Fruit fly (Drosophila melanogaster) whole organism: ENCODE results near the gene CG31798.
A peak's percentile ranks its signal among the peaks of the same experiment; 100 is the strongest.

Experiments
- CG8478 ChIP-seq: fragments of >200 bp; optimal IDR thresholded peaks from 2 replicates; lab custom pipeline; 2018; ENCODE audit warnings: inconsistent platforms
- Dll ChIP-seq: fragments of >200 bp; optimal IDR thresholded peaks from 2 replicates; lab custom pipeline; 2017
- EcR ChIP-seq, 2 experiments: fragments of >200 bp; optimal IDR thresholded peaks; 2 replicates each; lab custom pipeline; 2017; ENCODE audit warnings: missing biosample characterization in 2 of 2, missing genetic modification characterization in 2 of 2, missing genetic modification reagents in 2 of 2
- pan ChIP-seq: fragments of >200 bp; optimal IDR thresholded peaks from 2 replicates; lab custom pipeline; 2017
- psq ChIP-seq: fragments of >200 bp; optimal IDR thresholded peaks from 2 replicates; lab custom pipeline; 2017
- usp ChIP-seq: fragments of >200 bp; optimal IDR thresholded peaks from 2 replicates; lab custom pipeline; 2017; ENCODE audit warnings: missing biosample characterization, missing genetic modification characterization, mixed read lengths

Gene CG31798

DNA sequence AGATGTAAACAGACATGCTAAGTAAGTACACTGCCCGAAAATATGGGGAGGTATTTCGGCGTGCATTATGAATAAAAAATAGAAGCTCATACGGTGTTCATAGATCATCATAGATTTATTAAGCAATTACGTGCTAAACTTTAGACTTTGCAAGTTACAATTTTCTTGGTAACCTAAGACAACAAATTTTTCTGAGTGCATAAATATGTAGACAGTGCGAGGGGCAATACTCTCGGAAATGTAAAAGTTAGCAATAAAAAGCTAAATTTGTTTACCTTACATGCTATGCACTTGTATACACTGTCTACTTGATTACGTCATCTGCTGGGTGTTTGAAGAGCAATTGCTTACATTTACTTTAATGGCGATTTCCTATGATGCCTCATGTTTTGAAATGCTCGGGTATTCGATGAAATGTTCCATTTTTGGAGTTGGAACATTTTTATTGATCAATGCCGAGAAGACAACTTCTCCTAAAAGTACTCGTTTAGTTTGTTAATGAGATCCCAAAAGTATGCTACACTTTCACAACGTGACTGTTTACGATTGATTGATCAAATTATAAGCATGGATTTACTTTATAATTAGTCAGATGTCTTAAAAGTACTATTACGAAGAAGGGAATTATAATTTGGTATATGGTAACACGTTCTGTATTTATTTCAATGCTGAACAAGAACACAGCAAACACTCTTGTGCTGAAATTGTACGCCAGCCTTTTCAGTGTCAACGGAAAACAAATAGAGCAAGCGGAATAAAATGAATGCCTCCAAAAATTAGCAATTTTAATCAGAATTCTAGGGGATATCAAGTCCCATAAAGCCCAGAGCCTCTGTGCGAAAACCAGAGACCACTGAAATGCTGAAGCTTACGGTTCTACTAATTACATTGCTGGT, 22.9 kb downstream of the CG31798 start, which contains the start of gene Lectin-galC1:
TSS of gene Lectin-galC1 (plus strand) at position 846 of the 896 bp plus-strand sequence.
- TF ChIP-seq Dll: no peak
- TF ChIP-seq psq: no peak
- no peak for TF ChIP-seq pan
- no peak for TF ChIP-seq EcR (GFP tag; optimal IDR thresholded peaks at IDR 0.05; lab: Kevin White, UChicago)
- no peak for TF ChIP-seq CG8478 (lab: Kevin White, UChicago)
- TF ChIP-seq usp (GFP tag; lab: Kevin White, UChicago): no peak

dm6 chr2L:19418017-19418416, 24.1 kb downstream of the CG31798 start, which contains the start of gene lectin-37Da:
lectin-37Da (plus strand) TSS chr2L:19418317.
- TF ChIP-seq CG8478 (lab: Kevin White, UChicago): no peak
- TF ChIP-seq EcR (GFP tag; optimal IDR thresholded peaks at IDR 0.05; lab: Kevin White, UChicago): no peak
- no peak for TF ChIP-seq psq
- TF ChIP-seq pan: no peak
- TF ChIP-seq usp (GFP tag; lab: Kevin White, UChicago): no peak
- no peak for TF ChIP-seq Dll

dm6 chr2L:19418872-19419271, 24.9 kb downstream of the CG31798 start, which contains the start of gene lectin-37Db:
lectin-37Db (plus strand) TSS chr2L:19419075.
- TF ChIP-seq usp (GFP tag; lab: Kevin White, UChicago) (no peak), CG8478 (lab: Kevin White, UChicago) (no peak), pan (no peak), EcR (GFP tag; optimal IDR thresholded peaks at IDR 0.05; lab: Kevin White, UChicago) (no peak), Dll (no peak), psq (no peak)

dm6 chr2L:19421573-19421972, 27.6 kb downstream of the CG31798 start:
- TF ChIP-seq CG8478 (lab: Kevin White, UChicago) (no peak), pan (no peak), Dll (no peak), usp (GFP tag; lab: Kevin White, UChicago) (no peak), psq (no peak), EcR (GFP tag; optimal IDR thresholded peaks at IDR 0.05; lab: Kevin White, UChicago) (no peak)

DNA sequence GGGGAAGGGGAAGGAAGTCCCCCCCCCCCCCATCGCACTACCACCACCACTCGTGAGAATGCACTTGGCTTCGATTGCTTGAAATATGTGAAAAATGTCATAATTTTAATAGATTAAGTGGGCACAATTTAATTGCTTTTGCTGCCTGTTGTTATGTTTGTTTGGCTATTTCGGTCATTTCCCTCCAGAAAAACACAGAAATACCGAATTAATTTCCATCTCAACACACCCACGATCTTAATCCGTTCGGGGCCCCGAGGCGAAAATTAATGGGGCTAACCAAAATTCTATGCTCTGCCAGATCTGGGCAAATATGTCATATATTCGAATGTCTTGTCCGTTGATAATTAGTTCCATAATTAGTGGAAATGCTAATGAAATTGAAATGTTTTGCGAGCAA, 28.7 kb downstream of the CG31798 start:
- TF ChIP-seq psq (no peak), pan (no peak), Dll (no peak), EcR (GFP tag; optimal IDR thresholded peaks at IDR 0.05; lab: Kevin White, UChicago) (no peak), CG8478 (lab: Kevin White, UChicago) (no peak), usp (GFP tag; lab: Kevin White, UChicago) (no peak)

dm6 chr2L:19423467-19424122, 29.6 kb downstream of the CG31798 start, which contains the start of the genes Alp12 and CG13085:
Alp12 (plus strand) TSS chr2L:19424050.
CG13085 (plus strand) TSS chr2L:19424050.
- TF ChIP-seq pan: no peak
- TF ChIP-seq EcR (GFP tag; optimal IDR thresholded peaks at IDR 0.05; lab: Kevin White, UChicago): no peak
- no peak for TF ChIP-seq usp (GFP tag; lab: Kevin White, UChicago)
- TF ChIP-seq Dll: no peak
- TF ChIP-seq psq: no peak
- TF ChIP-seq CG8478 (lab: Kevin White, UChicago): no peak

dm6 chr2L:19424307-19424902, 30.4 kb downstream of the CG31798 start:
- TF ChIP-seq CG8478 (lab: Kevin White, UChicago) (no peak), Dll (no peak), psq (no peak), usp (GFP tag; lab: Kevin White, UChicago) (no peak), EcR (GFP tag; optimal IDR thresholded peaks at IDR 0.05; lab: Kevin White, UChicago) (no peak), pan (no peak)

DNA sequence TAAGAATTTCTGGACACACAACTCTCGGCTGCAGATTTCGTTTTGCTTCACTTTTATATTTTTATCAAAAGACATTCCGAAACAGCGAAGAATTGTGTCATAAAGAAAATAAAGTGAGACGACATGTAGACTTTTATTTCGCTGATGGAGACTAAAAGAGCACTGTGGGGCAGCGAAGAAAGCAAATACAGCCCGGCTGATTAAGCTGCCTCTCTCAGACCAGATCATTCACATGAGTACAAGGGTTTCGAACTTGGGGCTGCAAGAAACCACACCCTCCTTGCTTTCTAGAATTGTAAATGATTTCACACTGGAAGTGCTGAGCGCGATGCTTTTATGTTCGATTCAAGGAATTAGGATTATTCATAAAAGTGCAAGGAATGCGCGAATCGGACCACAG, 31.1 kb downstream of the CG31798 start:
- TF ChIP-seq EcR (GFP tag; optimal IDR thresholded peaks at IDR 0.05; lab: Kevin White, UChicago): no peak
- no peak for TF ChIP-seq usp (GFP tag; lab: Kevin White, UChicago)
- TF ChIP-seq Dll: no peak

- no peak for TF ChIP-seq usp (GFP tag; lab: Kevin White, UChicago)
- TF ChIP-seq pan: peak; percentile 53
Measured at dm6 chr2L:19425765-19426329, 31.9 kb downstream of the CG31798 start.

DNA sequence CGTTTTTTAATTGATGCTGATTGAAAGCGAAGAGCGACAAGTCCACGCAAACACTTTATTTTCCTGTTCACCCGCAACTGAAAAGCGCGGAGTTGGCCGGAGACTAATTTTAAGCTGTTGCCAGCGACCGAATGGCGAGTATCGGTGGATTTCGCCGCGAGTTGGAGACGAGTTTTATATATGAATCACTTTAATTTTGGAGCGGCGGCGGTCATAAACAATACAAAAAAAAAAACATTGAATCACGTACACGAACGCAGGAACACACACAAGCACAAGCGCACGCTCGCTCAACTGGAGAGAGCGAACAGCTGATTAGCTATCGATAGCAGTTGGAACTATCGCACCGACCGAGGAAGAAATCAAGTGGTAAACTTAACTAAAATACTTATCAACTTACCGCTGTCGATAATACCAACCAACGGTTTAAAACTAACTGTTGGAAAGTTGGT, 32.4 kb downstream of the CG31798 start, which contains the start of gene Pax:
TSS of gene Pax (minus strand) at position 267 of the 452 bp plus-strand sequence.
- TF ChIP-seq pan: no peak
- no peak for TF ChIP-seq CG8478 (lab: Kevin White, UChicago)
- no peak for TF ChIP-seq EcR (GFP tag; optimal IDR thresholded peaks at IDR 0.05; lab: Kevin White, UChicago)
- no peak for TF ChIP-seq usp (GFP tag; lab: Kevin White, UChicago)
- peak; percentile 3 for TF ChIP-seq Dll

DNA sequence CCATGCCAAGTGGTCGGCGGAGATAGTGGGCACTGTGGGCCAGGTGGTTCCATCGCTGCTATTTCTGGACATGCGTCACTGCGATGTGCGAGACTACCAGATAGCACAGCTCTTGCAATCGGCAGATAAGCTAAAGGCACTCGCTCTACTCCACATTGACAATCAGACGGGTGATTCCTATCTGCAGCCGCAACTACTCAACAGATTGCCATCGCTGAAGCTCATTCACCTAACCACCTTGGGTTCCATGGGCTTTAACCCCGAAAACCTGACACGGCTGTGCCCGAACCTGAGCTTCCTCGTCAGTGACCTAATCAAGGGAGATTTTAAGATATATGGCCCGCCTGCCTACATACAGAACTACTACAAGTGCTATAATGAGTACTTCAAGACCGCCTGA, 35.8 kb downstream of the CG31798 start:
- TF ChIP-seq psq (no peak), usp (GFP tag; lab: Kevin White, UChicago) (no peak), pan (no peak), CG8478 (lab: Kevin White, UChicago) (no peak), Dll (no peak), EcR (GFP tag; optimal IDR thresholded peaks at IDR 0.05; lab: Kevin White, UChicago) (no peak)
